Fruit fly (Drosophila melanogaster) S2 (cell line): ENCODE data around the gene kek6.

Experiments used
- CG8478 ChIP-seq: fragments of >200 bp; optimal IDR thresholded peaks from 2 replicates; lab custom pipeline; 2018
- CTCF ChIP-seq, 2 experiments: fragments of >200 bp; optimal IDR thresholded peaks; 2 replicates each; lab custom pipeline; 2018

- no peak for TF ChIP-seq CG8478 (lab: Kevin White, UChicago)
- TF ChIP-seq CTCF (optimal IDR thresholded peaks at IDR 0.05; lab: Kevin White, UChicago): no peak
These were observed 58.8 kb downstream of the kek6 start for dm6 chr3R:31680773-31681172.
